Fruit fly (Drosophila melanogaster) whole organism, embryonic: ENCODE results near the gene fzo.

Experiments
- Aef1 ChIP-seq: fragments of 200-800 bp; sonication (Bioruptor generic); IDR thresholded peaks from 3 replicates; pipeline ENCODE4 v1.3.6; 2022; ENCODE audit warnings: missing biosample characterization, missing genetic modification characterization
- Atf-2 ChIP-seq: fragments of 200-800 bp; sonication (Bioruptor generic); optimal IDR thresholded peaks from 2 replicates; lab custom pipeline; 2016; ENCODE audit warnings: missing biosample characterization, missing genetic modification characterization
- CG1024 ChIP-seq: fragments of 200-800 bp; sonication (Bioruptor generic); IDR thresholded peaks from 2 replicates; pipeline ENCODE4 v1.3.6; 2022; ENCODE audit warnings: missing biosample characterization, missing genetic modification characterization
- CG10321 ChIP-seq: fragments of 200-800 bp; sonication (Bioruptor generic); IDR thresholded peaks from 2 replicates; pipeline ENCODE4 v1.3.6; 2022; ENCODE audit warnings: missing biosample characterization, missing genetic modification characterization
- CG10959 ChIP-seq: fragments of 200-800 bp; sonication (Bioruptor generic); IDR thresholded peaks from 2 replicates; pipeline ENCODE4 v1.3.6; 2022; ENCODE audit warnings: missing biosample characterization, missing genetic modification characterization
- CG12071 ChIP-seq: fragments of 200-800 bp; sonication (Bioruptor generic); optimal IDR thresholded peaks from 3 replicates; lab custom pipeline; 2018; ENCODE audit warnings: missing biosample characterization, mild to moderate bottlenecking, missing genetic modification characterization
- CG12299 ChIP-seq: fragments of 200-800 bp; sonication (Bioruptor generic); optimal IDR thresholded peaks from 2 replicates; lab custom pipeline; 2018; ENCODE audit warnings: missing biosample characterization, mild to moderate bottlenecking, missing genetic modification characterization
- CG13287 ChIP-seq: fragments of 200-800 bp; sonication (Bioruptor generic); IDR thresholded peaks from 2 replicates; pipeline ENCODE4 v1.3.6; 2022; ENCODE audit warnings: missing biosample characterization, missing genetic modification characterization; ENCODE audit not compliant: partially characterized antibody
- CG13775 ChIP-seq: fragments of 200-800 bp; sonication (Bioruptor generic); optimal IDR thresholded peaks from 3 replicates; lab custom pipeline; 2017; ENCODE audit warnings: missing biosample characterization, mild to moderate bottlenecking, missing genetic modification characterization
- CG14014 ChIP-seq: fragments of 200-800 bp; sonication (Bioruptor generic); IDR thresholded peaks from 2 replicates; pipeline ENCODE4 v1.3.6; 2022; ENCODE audit warnings: missing biosample characterization, missing genetic modification characterization
- CG14710 ChIP-seq: fragments of 200-800 bp; sonication (Bioruptor generic); optimal IDR thresholded peaks from 3 replicates; lab custom pipeline; 2019; ENCODE audit warnings: missing biosample characterization, mild to moderate bottlenecking, missing genetic modification characterization, moderate library complexity
- CG18764 ChIP-seq: fragments of 200-800 bp; sonication (Bioruptor generic); optimal IDR thresholded peaks from 3 replicates; lab custom pipeline; 2016; ENCODE audit warnings: missing biosample characterization, missing genetic modification characterization
- CG2678 ChIP-seq: fragments of 200-800 bp; sonication (Bioruptor generic); optimal IDR thresholded peaks from 3 replicates; lab custom pipeline; 2019; ENCODE audit warnings: missing biosample characterization, mild to moderate bottlenecking, missing genetic modification characterization, moderate library complexity
- CG32767 ChIP-seq: fragments of 200-800 bp; sonication (Bioruptor generic); IDR thresholded peaks from 2 replicates; pipeline ENCODE4 v1.3.6; 2022; ENCODE audit warnings: missing biosample characterization, missing genetic modification characterization
- CG3407 ChIP-seq: fragments of 200-800 bp; sonication (Bioruptor generic); optimal IDR thresholded peaks from 2 replicates; lab custom pipeline; 2018; ENCODE audit warnings: missing biosample characterization, mild to moderate bottlenecking, missing genetic modification characterization
- CG34224 ChIP-seq: fragments of 200-800 bp; sonication (Bioruptor generic); IDR thresholded peaks from 3 replicates; pipeline ENCODE4 v1.3.6; 2022; ENCODE audit warnings: missing biosample characterization, missing genetic modification characterization; ENCODE audit not compliant: partially characterized antibody
- CG4282 ChIP-seq: fragments of 200-800 bp; sonication (Bioruptor generic); optimal IDR thresholded peaks from 2 replicates; lab custom pipeline; 2016; ENCODE audit warnings: missing biosample characterization, missing genetic modification characterization
- CG5953 ChIP-seq: fragments of 200-800 bp; sonication (Bioruptor generic); IDR thresholded peaks from 2 replicates; pipeline ENCODE4 v1.3.6; 2022; ENCODE audit warnings: missing biosample characterization, missing genetic modification characterization
- CG6791 ChIP-seq: fragments of 200-800 bp; sonication (Bioruptor generic); IDR thresholded peaks from 3 replicates; pipeline ENCODE4 v1.3.6; 2022; ENCODE audit warnings: missing biosample characterization, missing genetic modification characterization; ENCODE audit not compliant: partially characterized antibody
- CG7928 ChIP-seq: fragments of 200-800 bp; sonication (Bioruptor generic); optimal IDR thresholded peaks from 2 replicates; lab custom pipeline; 2017; ENCODE audit warnings: missing biosample characterization, mild to moderate bottlenecking, missing genetic modification characterization
- CG8388 ChIP-seq: fragments of 200-800 bp; sonication (Bioruptor generic); optimal IDR thresholded peaks from 2 replicates; lab custom pipeline; 2019; ENCODE audit warnings: missing biosample characterization, mild to moderate bottlenecking, missing genetic modification characterization, moderate library complexity
- CG9797 ChIP-seq: fragments of 200-800 bp; sonication (Bioruptor generic); optimal IDR thresholded peaks from 3 replicates; lab custom pipeline; 2018; ENCODE audit warnings: missing biosample characterization, mild to moderate bottlenecking, missing genetic modification characterization
- CoRest ChIP-seq: fragments of 200-800 bp; sonication (Bioruptor generic); optimal IDR thresholded peaks from 3 replicates; lab custom pipeline; 2018; ENCODE audit warnings: missing biosample characterization, mild to moderate bottlenecking, missing genetic modification characterization, moderate library complexity
- Dbx ChIP-seq: fragments of 200-800 bp; sonication (Bioruptor generic); IDR thresholded peaks from 3 replicates; pipeline ENCODE4 v1.3.6; 2022; ENCODE audit warnings: missing biosample characterization, missing genetic modification characterization
- Doc2 ChIP-seq: fragments of 200-800 bp; sonication (Bioruptor generic); IDR thresholded peaks from 2 replicates; pipeline ENCODE4 v1.3.6; 2022; ENCODE audit warnings: missing biosample characterization, missing genetic modification characterization
- E2f2 ChIP-seq: fragments of 200-800 bp; sonication (Bioruptor generic); IDR thresholded peaks from 2 replicates; pipeline ENCODE4 v1.3.6; 2022; ENCODE audit warnings: missing biosample characterization, missing genetic modification characterization
- ERR ChIP-seq: fragments of 200-800 bp; sonication (Bioruptor generic); optimal IDR thresholded peaks from 2 replicates; lab custom pipeline; 2016; ENCODE audit warnings: missing biosample characterization, missing genetic modification characterization
- Elba2 ChIP-seq: fragments of 200-800 bp; sonication (Bioruptor generic); optimal IDR thresholded peaks from 3 replicates; lab custom pipeline; 2016; ENCODE audit warnings: missing biosample characterization, missing genetic modification characterization
- Ets97D ChIP-seq: fragments of 200-800 bp; sonication (Bioruptor generic); optimal IDR thresholded peaks from 3 replicates; lab custom pipeline; 2016; ENCODE audit warnings: missing biosample characterization, missing genetic modification characterization
- Fer2 ChIP-seq: fragments of 200-800 bp; sonication (Bioruptor generic); optimal IDR thresholded peaks from 2 replicates; lab custom pipeline; 2018; ENCODE audit warnings: missing biosample characterization, mild to moderate bottlenecking, missing genetic modification characterization, moderate library complexity
- Lim3 ChIP-seq: fragments of 200-800 bp; sonication (Bioruptor generic); IDR thresholded peaks from 2 replicates; pipeline ENCODE4 v1.3.6; 2022; ENCODE audit warnings: missing biosample characterization, missing genetic modification characterization
- MBD-R2 ChIP-seq: fragments of 200-800 bp; sonication (Bioruptor generic); IDR thresholded peaks from 2 replicates; pipeline ENCODE4 v1.3.6; 2022; ENCODE audit warnings: missing biosample characterization, missing genetic modification characterization
- NC2β ChIP-seq: fragments of 200-800 bp; sonication (Bioruptor generic); optimal IDR thresholded peaks from 2 replicates; lab custom pipeline; 2016; ENCODE audit warnings: missing biosample characterization, missing genetic modification characterization
- Nf-YB ChIP-seq: fragments of 200-800 bp; sonication (Bioruptor generic); optimal IDR thresholded peaks from 3 replicates; lab custom pipeline; 2019; ENCODE audit warnings: missing biosample characterization, mild to moderate bottlenecking, missing genetic modification characterization, moderate library complexity
- Pdp1 ChIP-seq, 2 experiments: fragments of 200-800 bp; sonication (Bioruptor generic); optimal IDR thresholded peaks; 3 replicates each; lab custom pipeline; 2016; ENCODE audit warnings: missing biosample characterization in 2 of 2, missing genetic modification characterization in 2 of 2, mild to moderate bottlenecking in 1 of 2, moderate library complexity in 1 of 2
- ato ChIP-seq: fragments of 200-800 bp; sonication (Bioruptor generic); IDR thresholded peaks from 2 replicates; pipeline ENCODE4 v1.3.6; 2022; ENCODE audit warnings: missing biosample characterization, missing genetic modification characterization; ENCODE audit not compliant: partially characterized antibody
- bbx ChIP-seq: fragments of 200-800 bp; sonication (Bioruptor generic); IDR thresholded peaks from 2 replicates; pipeline ENCODE4 v1.3.6; 2022; ENCODE audit warnings: missing biosample characterization, missing genetic modification characterization; ENCODE audit not compliant: partially characterized antibody
- chn ChIP-seq: fragments of 200-800 bp; sonication (Bioruptor generic); optimal IDR thresholded peaks from 2 replicates; lab custom pipeline; 2016; ENCODE audit warnings: missing biosample characterization, missing genetic modification characterization
- crc ChIP-seq: fragments of 200-800 bp; sonication (Bioruptor generic); optimal IDR thresholded peaks from 2 replicates; lab custom pipeline; 2016; ENCODE audit warnings: missing biosample characterization, missing genetic modification characterization
- ems ChIP-seq: fragments of 200-800 bp; sonication (Bioruptor generic); optimal IDR thresholded peaks from 3 replicates; lab custom pipeline; 2016; ENCODE audit warnings: missing biosample characterization, missing genetic modification characterization
- eve ChIP-seq, 2 experiments: fragments of >200 bp; optimal IDR thresholded peaks; 2 replicates each; lab custom pipeline; 2017; ENCODE audit warnings: missing biosample characterization in 2 of 2, missing genetic modification characterization in 2 of 2
- fu2 ChIP-seq: fragments of 200-800 bp; sonication (Bioruptor generic); optimal IDR thresholded peaks from 2 replicates; lab custom pipeline; 2016; ENCODE audit warnings: missing biosample characterization, missing genetic modification characterization
- gfzf ChIP-seq: fragments of 200-800 bp; sonication (Bioruptor generic); optimal IDR thresholded peaks from 2 replicates; lab custom pipeline; 2016; ENCODE audit warnings: missing biosample characterization, mild to moderate bottlenecking, missing genetic modification characterization, moderate library complexity
- hbn ChIP-seq: fragments of 200-800 bp; sonication (Bioruptor generic); IDR thresholded peaks from 2 replicates; pipeline ENCODE4 v1.3.6; 2022; ENCODE audit warnings: missing biosample characterization, missing genetic modification characterization; ENCODE audit not compliant: partially characterized antibody
- pho ChIP-seq: fragments of 200-800 bp; sonication (Bioruptor generic); optimal IDR thresholded peaks from 2 replicates; lab custom pipeline; 2016; ENCODE audit warnings: missing biosample characterization, missing genetic modification characterization
- phol ChIP-seq: fragments of 200-800 bp; sonication (Bioruptor generic); optimal IDR thresholded peaks from 3 replicates; lab custom pipeline; 2018; ENCODE audit warnings: missing biosample characterization, mild to moderate bottlenecking, missing genetic modification characterization, moderate library complexity
- sens ChIP-seq: fragments of 200-800 bp; sonication (Bioruptor generic); peaks from one replicate; lab custom pipeline; 2016; ENCODE audit warnings: missing biosample characterization, missing genetic modification characterization
- sr ChIP-seq: fragments of 200-800 bp; sonication (Bioruptor generic); IDR thresholded peaks from 3 replicates; pipeline ENCODE4 v1.3.6; 2022; ENCODE audit warnings: missing biosample characterization, missing genetic modification characterization
- yki ChIP-seq: fragments of >200 bp; optimal IDR thresholded peaks from 3 replicates; lab custom pipeline; 2018
- zen ChIP-seq: fragments of 200-800 bp; sonication (Bioruptor generic); optimal IDR thresholded peaks from 3 replicates; lab custom pipeline; 2018; ENCODE audit warnings: missing biosample characterization, mild to moderate bottlenecking, missing genetic modification characterization, moderate library complexity
- zfh2 ChIP-seq: fragments of 200-800 bp; sonication (Bioruptor generic); optimal IDR thresholded peaks from 2 replicates; lab custom pipeline; 2016; ENCODE audit warnings: missing biosample characterization, missing genetic modification characterization

fzo gene

DNA sequence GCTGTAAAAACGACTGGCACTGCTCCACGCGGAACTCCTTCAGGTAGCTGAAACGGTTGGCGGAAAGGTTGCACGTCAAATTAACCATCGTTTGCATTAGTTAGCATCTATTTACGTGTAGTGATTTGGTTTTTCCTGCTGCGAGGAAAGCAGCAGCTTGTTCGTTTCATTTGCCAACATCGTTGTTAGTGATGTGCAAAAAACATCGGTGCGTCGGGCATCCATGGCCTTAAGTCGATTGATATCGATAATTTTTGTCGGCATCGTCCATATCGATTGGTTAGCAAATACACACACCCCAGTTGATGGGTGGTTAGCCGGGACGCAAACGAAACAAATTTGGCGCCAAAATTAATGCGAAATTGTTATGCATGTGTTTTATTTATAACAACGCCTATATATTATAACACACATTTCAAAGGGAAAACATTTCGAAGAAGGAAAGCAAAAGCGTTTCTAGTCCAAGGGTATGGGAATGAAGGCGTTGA, 46.1 kb downstream of the fzo start, which contains the start of gene unk:
TSS of gene unk (minus strand) at position 199 of the 488 bp plus-strand sequence.
- peak; percentile 52 for TF ChIP-seq Dbx (GFP tag; lab: Robert Waterston, UW)
- peak; percentile 19; the same call in 1 of the 2 replicates for TF ChIP-seq MBD-R2 (GFP tag; lab: Robert Waterston, UW)
- no peak for TF ChIP-seq Atf-2 (GFP tag; lab: Kevin White, UChicago)
- TF ChIP-seq zen (tag; lab: Kevin White, UChicago) = peak; percentile 20
- TF ChIP-seq Doc2 (GFP tag; lab: Robert Waterston, UW) = no peak
- TF ChIP-seq ems (GFP tag; lab: Kevin White, UChicago) = peak; percentile 24
- TF ChIP-seq Fer2 (tag; lab: Kevin White, UChicago) = no peak
- no peak for TF ChIP-seq sr
- TF ChIP-seq CG2678 (tag; lab: Kevin White, UChicago) = no peak
- no peak for TF ChIP-seq CG5953 (GFP tag; lab: Robert Waterston, UW)
- peak; percentile 64 for TF ChIP-seq Ets97D (GFP tag; lab: Kevin White, UChicago)
- no peak for TF ChIP-seq CG10321 (GFP tag; lab: Robert Waterston, UW)
- peak; percentile 55 for TF ChIP-seq ERR (GFP tag; lab: Kevin White, UChicago)
- TF ChIP-seq CG1024 (GFP tag; lab: Robert Waterston, UW) = no peak
- TF ChIP-seq Aef1 (GFP tag; lab: Robert Waterston, UW) = no peak
- TF ChIP-seq Lim3 (GFP tag; lab: Robert Waterston, UW) = no peak
- no peak for TF ChIP-seq crc (GFP tag; lab: Kevin White, UChicago)
- TF ChIP-seq NC2β (GFP tag; lab: Kevin White, UChicago) = peak; percentile 62
- peak; percentile 98 for TF ChIP-seq CG34224 (GFP tag; lab: Robert Waterston, UW)
- peak; percentile 55 for TF ChIP-seq gfzf (GFP tag; lab: Kevin White, UChicago)
- TF ChIP-seq CG32767 (GFP tag; lab: Robert Waterston, UW) = no peak
- TF ChIP-seq CG10959 (GFP tag; lab: Robert Waterston, UW) = no peak
- TF ChIP-seq CG13287 = peak; percentile 99
- TF ChIP-seq chn = peak; percentile 30
- TF ChIP-seq Elba2 = peak; percentile 32
- no peak for TF ChIP-seq CG12071 (GFP tag; lab: Kevin White, UChicago)
- peak; percentile 98 for TF ChIP-seq phol (tag; lab: Kevin White, UChicago)
- TF ChIP-seq pho (GFP tag; lab: Kevin White, UChicago) = peak; percentile 39
- TF ChIP-seq zfh2 (GFP tag; lab: Kevin White, UChicago) = peak; percentile 21
- peak; percentile 95 for TF ChIP-seq E2f2 (GFP tag; lab: Robert Waterston, UW)
- TF ChIP-seq CG6791 (GFP tag; lab: Robert Waterston, UW) = peak; percentile 97
- TF ChIP-seq CG14014 = peak; percentile 12; the same call in 1 of the 2 replicates
- peak; percentile 34 for TF ChIP-seq CG14710 (tag; lab: Kevin White, UChicago)
- peak; percentile 9 for TF ChIP-seq fu2 (GFP tag; lab: Kevin White, UChicago)
- TF ChIP-seq CG12299 (tag; lab: Kevin White, UChicago) = no peak
- peak; percentile 98 for TF ChIP-seq ato (GFP tag; lab: Robert Waterston, UW)
- TF ChIP-seq CG9797 (GFP tag; lab: Kevin White, UChicago) = peak; percentile 51
- TF ChIP-seq yki = no peak
- TF ChIP-seq sens (GFP tag; lab: Kevin White, UChicago) = peak; percentile 80
- TF ChIP-seq Nf-YB = no peak
- no peak for TF ChIP-seq CG13775 (GFP tag; lab: Kevin White, UChicago)
- TF ChIP-seq hbn (GFP tag; lab: Robert Waterston, UW) = peak; percentile 96
- no peak for TF ChIP-seq CG8388 (GFP tag; lab: Kevin White, UChicago)
- TF ChIP-seq CG4282 (GFP tag; lab: Kevin White, UChicago) = no peak
- no peak for TF ChIP-seq CG3407
- no peak for TF ChIP-seq eve (GFP tag; optimal IDR thresholded peaks at IDR 0.05; lab: Kevin White, UChicago)
- peak; percentile 11 to 44 for TF ChIP-seq Pdp1 (GFP tag; optimal IDR thresholded peaks at IDR 0.05; lab: Kevin White, UChicago)
- no peak for TF ChIP-seq CG18764 (GFP tag; lab: Kevin White, UChicago)
- peak; percentile 51 for TF ChIP-seq CoRest
- TF ChIP-seq CG7928 (GFP tag; lab: Kevin White, UChicago) = no peak
- peak; percentile 98 for TF ChIP-seq bbx (GFP tag; lab: Robert Waterston, UW)
